Fruit fly (Drosophila melanogaster) whole organism, embryonic: Measurements from ENCODE around the gene Hr4.
A peak's percentile ranks its signal among the peaks of the same experiment; 100 is the strongest.

ENCODE experiments used
- Ada2b ChIP-seq: fragments of 200-800 bp; sonication (Bioruptor generic); IDR thresholded peaks from 2 replicates; pipeline ENCODE4 v1.3.6; 2022; ENCODE audit warnings: missing biosample characterization, missing genetic modification characterization
- BEAF-32 ChIP-seq: fragments of 200-800 bp; sonication (Bioruptor generic); optimal IDR thresholded peaks from 3 replicates; lab custom pipeline; 2017; ENCODE audit warnings: missing biosample characterization, missing genetic modification characterization, mild to moderate bottlenecking, moderate library complexity, missing genetic modification reagents
- BtbVII ChIP-seq: fragments of 200-800 bp; sonication (Bioruptor generic); optimal IDR thresholded peaks from 3 replicates; lab custom pipeline; 2017; ENCODE audit warnings: missing biosample characterization, mild to moderate bottlenecking, missing genetic modification characterization
- CG10431 ChIP-seq: fragments of 200-800 bp; sonication (Bioruptor generic); optimal IDR thresholded peaks from 3 replicates; lab custom pipeline; 2018; ENCODE audit warnings: missing biosample characterization, mild to moderate bottlenecking, missing genetic modification characterization
- CG10543 ChIP-seq: fragments of 200-800 bp; sonication (Bioruptor generic); optimal IDR thresholded peaks from 3 replicates; lab custom pipeline; 2017; ENCODE audit warnings: missing biosample characterization, mild to moderate bottlenecking, missing genetic modification characterization, moderate library complexity
- CG11560 ChIP-seq: fragments of 200-800 bp; sonication (Bioruptor generic); IDR thresholded peaks from 3 replicates; pipeline ENCODE4 v1.3.6; 2022; ENCODE audit warnings: missing biosample characterization, missing genetic modification characterization
- CG17328 ChIP-seq: fragments of 200-800 bp; sonication (Bioruptor generic); IDR thresholded peaks from 2 replicates; pipeline ENCODE4 v1.3.6; 2022; ENCODE audit warnings: missing biosample characterization, missing genetic modification characterization
- CG17912 ChIP-seq: fragments of 200-800 bp; sonication (Bioruptor generic); optimal IDR thresholded peaks from 2 replicates; lab custom pipeline; 2018; ENCODE audit warnings: missing biosample characterization, mild to moderate bottlenecking, missing genetic modification characterization
- CG18764 ChIP-seq: fragments of 200-800 bp; sonication (Bioruptor generic); optimal IDR thresholded peaks from 3 replicates; lab custom pipeline; 2016; ENCODE audit warnings: missing biosample characterization, missing genetic modification characterization
- CG32767 ChIP-seq: fragments of 200-800 bp; sonication (Bioruptor generic); IDR thresholded peaks from 2 replicates; pipeline ENCODE4 v1.3.6; 2022; ENCODE audit warnings: missing biosample characterization, missing genetic modification characterization
- CG3281 ChIP-seq: fragments of 200-800 bp; sonication (Bioruptor generic); optimal IDR thresholded peaks from 3 replicates; lab custom pipeline; 2017; ENCODE audit warnings: missing biosample characterization, mild to moderate bottlenecking, missing genetic modification characterization
- CG33213 ChIP-seq: fragments of 200-800 bp; sonication (Bioruptor generic); optimal IDR thresholded peaks from 3 replicates; lab custom pipeline; 2016; ENCODE audit warnings: missing biosample characterization, missing genetic modification characterization
- CG34224 ChIP-seq: fragments of 200-800 bp; sonication (Bioruptor generic); IDR thresholded peaks from 3 replicates; pipeline ENCODE4 v1.3.6; 2022; ENCODE audit warnings: missing biosample characterization, missing genetic modification characterization; ENCODE audit not compliant: partially characterized antibody
- CG6254 ChIP-seq: fragments of 200-800 bp; sonication (Bioruptor generic); optimal IDR thresholded peaks from 3 replicates; lab custom pipeline; 2017; ENCODE audit warnings: mild to moderate bottlenecking, missing biosample characterization, missing genetic modification reagents, missing genetic modification characterization
- CG6765 ChIP-seq: fragments of 200-800 bp; sonication (Bioruptor generic); optimal IDR thresholded peaks from 3 replicates; lab custom pipeline; 2017; ENCODE audit warnings: missing biosample characterization, mild to moderate bottlenecking, missing genetic modification characterization
- CG7357 ChIP-seq: fragments of 200-800 bp; sonication (Bioruptor generic); IDR thresholded peaks from 3 replicates; pipeline ENCODE4 v1.3.6; 2022; ENCODE audit warnings: missing biosample characterization, missing genetic modification characterization
- CG7372 ChIP-seq: fragments of 200-800 bp; sonication (Bioruptor generic); IDR thresholded peaks from 2 replicates; pipeline ENCODE4 v1.3.6; 2022; ENCODE audit warnings: missing biosample characterization, missing genetic modification characterization
- CG8359 ChIP-seq: fragments of 200-800 bp; sonication (Bioruptor generic); optimal IDR thresholded peaks from 2 replicates; lab custom pipeline; 2017; ENCODE audit warnings: missing biosample characterization, mild to moderate bottlenecking, missing genetic modification characterization, borderline replicate concordance
- CG8388 ChIP-seq: fragments of 200-800 bp; sonication (Bioruptor generic); optimal IDR thresholded peaks from 2 replicates; lab custom pipeline; 2019; ENCODE audit warnings: missing biosample characterization, mild to moderate bottlenecking, missing genetic modification characterization, moderate library complexity
- CG9437 ChIP-seq: fragments of 200-800 bp; sonication (Bioruptor generic); optimal IDR thresholded peaks from 2 replicates; lab custom pipeline; 2018; ENCODE audit warnings: missing biosample characterization, mild to moderate bottlenecking, missing genetic modification characterization
- Chrac-16 ChIP-seq: fragments of 200-800 bp; sonication (Bioruptor generic); optimal IDR thresholded peaks from 3 replicates; lab custom pipeline; 2016; ENCODE audit warnings: missing biosample characterization, missing genetic modification characterization
- Deaf1 ChIP-seq: fragments of 200-800 bp; optimal IDR thresholded peaks from 3 replicates; lab custom pipeline; 2019; ENCODE audit warnings: missing biosample characterization, mild to moderate bottlenecking, missing genetic modification characterization, moderate library complexity
- Dek ChIP-seq: fragments of 200-800 bp; sonication (Bioruptor generic); optimal IDR thresholded peaks from 3 replicates; lab custom pipeline; 2019; ENCODE audit warnings: missing biosample characterization, mild to moderate bottlenecking, missing genetic modification characterization, moderate library complexity
- Dll ChIP-seq: fragments of 200-800 bp; sonication (Bioruptor generic); IDR thresholded peaks from 4 replicates; pipeline ENCODE4 v1.3.6; 2022; ENCODE audit warnings: missing biosample characterization, missing genetic modification characterization; ENCODE audit not compliant: partially characterized antibody
- HHEX ChIP-seq: fragments of 200-800 bp; sonication (Bioruptor generic); optimal IDR thresholded peaks from 3 replicates; lab custom pipeline; 2017; ENCODE audit warnings: missing biosample characterization, mild to moderate bottlenecking, missing genetic modification characterization, missing genetic modification reagents
- Hr51 ChIP-seq, 2 experiments: fragments of 200-800 bp; sonication (Bioruptor generic); optimal IDR thresholded peaks; 2 replicates in 1 of 2; 3 replicates in 1 of 2; lab custom pipeline; 2016 to 2018; ENCODE audit warnings: missing biosample characterization in 2 of 2, missing genetic modification characterization in 2 of 2, mild to moderate bottlenecking in 1 of 2, moderate library complexity in 1 of 2
- Nf-YC ChIP-seq: fragments of 200-800 bp; optimal IDR thresholded peaks from 3 replicates; lab custom pipeline; 2019; ENCODE audit warnings: missing biosample characterization, mild to moderate bottlenecking, missing genetic modification characterization, moderate library complexity
- NfI ChIP-seq: fragments of 200-800 bp; sonication (Bioruptor generic); optimal IDR thresholded peaks from 3 replicates; lab custom pipeline; 2018; ENCODE audit warnings: missing biosample characterization, mild to moderate bottlenecking, missing genetic modification characterization, moderate library complexity
- Oaz ChIP-seq: fragments of 200-800 bp; sonication (Bioruptor generic); IDR thresholded peaks from 2 replicates; pipeline ENCODE4 v1.3.6; 2022; ENCODE audit warnings: missing biosample characterization, missing genetic modification characterization
- Opbp ChIP-seq: fragments of 200-800 bp; sonication (Bioruptor generic); IDR thresholded peaks from 3 replicates; pipeline ENCODE4 v1.3.6; 2022; ENCODE audit warnings: missing biosample characterization, missing genetic modification characterization; ENCODE audit not compliant: partially characterized antibody
- Ptx1 ChIP-seq: fragments of 200-800 bp; sonication (Bioruptor generic); IDR thresholded peaks from 2 replicates; pipeline ENCODE4 v1.3.6; 2022; ENCODE audit warnings: missing biosample characterization, missing genetic modification characterization
- Sry-β ChIP-seq: fragments of 200-800 bp; sonication (Bioruptor generic); optimal IDR thresholded peaks from 2 replicates; lab custom pipeline; 2018; ENCODE audit warnings: missing biosample characterization, mild to moderate bottlenecking, missing genetic modification characterization, moderate library complexity
- Sry-δ ChIP-seq: fragments of 200-800 bp; sonication (Bioruptor generic); optimal IDR thresholded peaks from 2 replicates; lab custom pipeline; 2016; ENCODE audit warnings: missing biosample characterization, missing genetic modification characterization
- crc ChIP-seq: fragments of 200-800 bp; sonication (Bioruptor generic); optimal IDR thresholded peaks from 2 replicates; lab custom pipeline; 2016; ENCODE audit warnings: missing biosample characterization, missing genetic modification characterization
- en ChIP-seq: fragments of 200-800 bp; sonication (Bioruptor generic); optimal IDR thresholded peaks from 2 replicates; lab custom pipeline; 2016; ENCODE audit warnings: missing biosample characterization, missing genetic modification characterization
- fru ChIP-seq: fragments of >200 bp; optimal IDR thresholded peaks from 2 replicates; lab custom pipeline; 2017
- ind ChIP-seq: fragments of 200-800 bp; sonication (Bioruptor generic); optimal IDR thresholded peaks from 3 replicates; lab custom pipeline; 2016; ENCODE audit warnings: missing biosample characterization, missing genetic modification characterization
- jigr1 ChIP-seq: fragments of 200-800 bp; sonication (Bioruptor generic); IDR thresholded peaks from 3 replicates; pipeline ENCODE4 v1.3.6; 2022; ENCODE audit warnings: missing biosample characterization, missing genetic modification characterization
- knrl ChIP-seq: fragments of 200-800 bp; sonication (Bioruptor generic); IDR thresholded peaks from 3 replicates; pipeline ENCODE4 v1.3.6; 2022; ENCODE audit warnings: missing biosample characterization, missing genetic modification characterization; ENCODE audit not compliant: partially characterized antibody
- lmd ChIP-seq: fragments of 200-800 bp; sonication (Bioruptor generic); IDR thresholded peaks from 2 replicates; pipeline ENCODE4 v1.3.6; 2022; ENCODE audit warnings: missing biosample characterization, missing genetic modification characterization
- lola ChIP-seq, 3 experiments: fragments of >200 bp in 2 of 3; fragments of 200-800 bp in 1 of 3; sonication (Bioruptor generic) in 1 of 3; optimal IDR thresholded peaks; 2 replicates each; lab custom pipeline; 2017 to 2019; ENCODE audit warnings: missing biosample characterization in 3 of 3, missing genetic modification characterization in 3 of 3, mild to moderate bottlenecking in 1 of 3, moderate library complexity in 1 of 3
- prd ChIP-seq, 3 experiments: fragments of >200 bp in 2 of 3; fragments of 200-800 bp in 1 of 3; sonication (Bioruptor generic) in 1 of 3; optimal IDR thresholded peaks in 2 of 3; IDR thresholded peaks in 1 of 3; 2 replicates in 2 of 3; 3 replicates in 1 of 3; pipeline versions ENCODE4 v1.3.6 to Lab custom; 2017 to 2022; ENCODE audit warnings: missing biosample characterization in 1 of 3, missing genetic modification characterization in 1 of 3
- pzg ChIP-seq: fragments of 200-800 bp; sonication (Bioruptor generic); optimal IDR thresholded peaks from 3 replicates; lab custom pipeline; 2018; ENCODE audit warnings: missing biosample characterization, mild to moderate bottlenecking, missing genetic modification characterization, moderate library complexity
- shn ChIP-seq: fragments of 200-800 bp; sonication (Bioruptor generic); optimal IDR thresholded peaks from 3 replicates; lab custom pipeline; 2016; ENCODE audit warnings: missing biosample characterization, missing genetic modification characterization
- tgo ChIP-seq: fragments of 200-800 bp; sonication (Bioruptor generic); IDR thresholded peaks from 3 replicates; pipeline ENCODE4 v1.3.6; 2022; ENCODE audit warnings: missing biosample characterization, missing genetic modification characterization
- yki ChIP-seq: fragments of >200 bp; optimal IDR thresholded peaks from 3 replicates; lab custom pipeline; 2018
- z ChIP-seq: fragments of 200-800 bp; sonication (Bioruptor generic); IDR thresholded peaks from 3 replicates; pipeline ENCODE4 v1.3.6; 2022; ENCODE audit warnings: missing biosample characterization, missing genetic modification characterization

The Hr4 gene

DNA sequence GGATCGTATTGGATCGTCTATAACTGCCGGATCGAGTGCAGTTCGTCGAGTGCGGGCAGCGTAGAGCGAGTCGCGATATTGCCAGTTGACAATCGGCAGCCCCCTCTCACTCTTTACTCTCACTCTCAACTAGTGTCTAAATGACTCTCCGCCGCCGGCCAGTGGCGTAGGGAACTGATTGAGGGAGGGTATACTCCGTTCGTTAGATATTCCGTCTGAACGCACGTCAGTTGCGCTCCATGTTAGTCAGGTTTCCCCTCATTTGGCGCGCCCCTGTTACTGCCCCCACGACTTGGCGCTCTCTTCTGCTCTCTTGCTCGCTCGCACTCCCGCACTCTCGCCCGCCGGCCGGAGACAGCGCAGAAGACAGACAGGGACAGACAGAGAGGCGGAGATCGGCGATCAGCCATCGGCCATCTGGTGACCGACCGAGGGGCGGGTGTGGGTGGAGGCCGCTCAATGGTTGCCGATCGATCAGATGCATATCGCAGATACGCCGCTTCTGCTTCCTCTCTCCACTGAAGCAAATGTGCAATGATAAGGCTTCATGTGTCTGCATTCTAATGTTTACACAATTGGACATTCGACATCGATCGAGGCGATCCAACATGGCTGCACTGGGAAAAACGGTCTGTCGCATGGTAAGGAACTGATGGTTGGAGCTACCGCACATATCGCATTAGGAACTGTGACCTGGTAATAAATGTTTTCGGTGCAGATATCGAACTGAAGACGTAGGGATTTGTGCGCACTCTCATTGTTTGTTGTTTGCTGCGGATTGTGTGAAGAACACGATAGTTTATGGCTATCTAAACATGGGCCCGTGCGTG lies 108.5 kb downstream of the Hr4 start, which contains the start of gene moody (continued):
- peak; percentile 92 to 97 for TF ChIP-seq Hr51 (GFP tag; optimal IDR thresholded peaks at IDR 0.05; lab: Kevin White, UChicago)
- TF ChIP-seq HHEX, result peak; percentile 97
- TF ChIP-seq tgo (GFP tag; lab: Robert Waterston, UW), result peak; percentile 98
- peak; percentile 60 for TF ChIP-seq Sry-δ
- no peak for TF ChIP-seq Sry-β
- TF ChIP-seq Ada2b, result peak; percentile 98
- peak; percentile 54; the same call in 2 of the 4 replicates for TF ChIP-seq Dll (GFP tag; lab: Robert Waterston, UW)
- no peak for TF ChIP-seq yki
- peak; percentile 99 for TF ChIP-seq ind (GFP tag; lab: Kevin White, UChicago)
- peak; percentile 98 for TF ChIP-seq Ptx1 (GFP tag; lab: Robert Waterston, UW)
- peak; percentile 32; the same call in 1 of the 3 replicates for TF ChIP-seq knrl (GFP tag; lab: Robert Waterston, UW)
- TF ChIP-seq NfI (GFP tag; lab: Kevin White, UChicago), result peak; percentile 97
- peak; percentile 91 for TF ChIP-seq Nf-YC (tag; lab: Kevin White, UChicago)
- TF ChIP-seq z (GFP tag; lab: Robert Waterston, UW), result peak; percentile 86
- TF ChIP-seq shn (GFP tag; lab: Kevin White, UChicago), result peak; percentile 98
- peak; percentile 97 for TF ChIP-seq Dek (tag; lab: Kevin White, UChicago)
- peak; percentile 73 for TF ChIP-seq CG8359 (GFP tag; lab: Kevin White, UChicago)
- peak; percentile 92 for TF ChIP-seq CG18764 (GFP tag; lab: Kevin White, UChicago)
- peak; percentile 83 for TF ChIP-seq CG6254
- peak; percentile 87 for TF ChIP-seq CG7357
- peak; percentile 98 for TF ChIP-seq CG6765 (GFP tag; lab: Kevin White, UChicago)
- peak; percentile 97 for TF ChIP-seq BtbVII (GFP tag; lab: Kevin White, UChicago)
- TF ChIP-seq crc (GFP tag; lab: Kevin White, UChicago), result peak; percentile 95
- TF ChIP-seq fru (lab: Kevin White, UChicago), result no peak
- TF ChIP-seq CG8388 (GFP tag; lab: Kevin White, UChicago), result peak; percentile 86
- TF ChIP-seq BEAF-32 (GFP tag; lab: Kevin White, UChicago), result peak; percentile 16
- TF ChIP-seq CG17912 (GFP tag; lab: Kevin White, UChicago), result peak; percentile 96
- TF ChIP-seq lola (GFP tag; optimal IDR thresholded peaks at IDR 0.05; lab: Kevin White, UChicago), result peak in 1 of 3 experiments; percentile 82
- TF ChIP-seq pzg (GFP tag; lab: Kevin White, UChicago), result peak; percentile 45
- peak; percentile 97 for TF ChIP-seq CG33213 (GFP tag; lab: Kevin White, UChicago)
- peak; percentile 98 for TF ChIP-seq CG17328
- TF ChIP-seq CG3281 (GFP tag; lab: Kevin White, UChicago), result peak; percentile 95
- peak; percentile 94 for TF ChIP-seq CG32767 (GFP tag; lab: Robert Waterston, UW)
- TF ChIP-seq jigr1 (GFP tag; lab: Robert Waterston, UW), result peak; percentile 92
- TF ChIP-seq CG7372 (GFP tag; lab: Robert Waterston, UW), result peak; percentile 98
- TF ChIP-seq CG10431, result peak; percentile 92
- TF ChIP-seq lmd (GFP tag; lab: Robert Waterston, UW), result peak; percentile 99
- TF ChIP-seq Oaz, result peak; percentile 95
- peak; percentile 90 for TF ChIP-seq CG11560 (tag; lab: Robert Waterston, UW)
- no peak for TF ChIP-seq prd (optimal IDR thresholded peaks at IDR 0.05; lab: Kevin White, UChicago)
- peak; percentile 99 for TF ChIP-seq prd (GFP tag; IDR thresholded peaks at IDR 0.05; lab: Robert Waterston, UW)
- TF ChIP-seq CG34224, result peak; percentile 52; the same call in 2 of the 3 replicates
- peak; percentile 99 for TF ChIP-seq CG10543
- TF ChIP-seq Opbp (GFP tag; lab: Robert Waterston, UW), result 0 out of 3 replicates have a peak, but pooled peaks have one; percentile 27
- TF ChIP-seq Chrac-16, result peak; percentile 98
- peak; percentile 79 for TF ChIP-seq CG9437 (GFP tag; lab: Kevin White, UChicago)
- TF ChIP-seq Deaf1, result peak; percentile 86
- peak; percentile 97 for TF ChIP-seq en (GFP tag; lab: Kevin White, UChicago)
